Fruit fly (Drosophila melanogaster): Measurements from ENCODE around the gene Polr2L.

- TF ChIP-seq CG4496 (GFP tag; IDR thresholded peaks at IDR 0.05) (no peak), EcR (GFP tag; optimal IDR thresholded peaks at IDR 0.05) (no peak), fd96Ca (GFP tag; IDR thresholded peaks at IDR 0.05) (no peak), CG8159 (tag; optimal IDR thresholded peaks at IDR 0.05) (no peak), gl (tag; optimal IDR thresholded peaks at IDR 0.05) (no peak), Pif1A (GFP tag; optimal IDR thresholded peaks at IDR 0.05) (no peak), rn (GFP tag; IDR thresholded peaks at IDR 0.05) (no peak), CG17806 (tag; optimal IDR thresholded peaks at IDR 0.05) (no peak), Pif1B (GFP tag; optimal IDR thresholded peaks at IDR 0.05) (no peak), CG10348 (GFP tag; IDR thresholded peaks at IDR 0.05) (no peak)
Measured at dm6 chr3R:24671662-24672061, 45.6 kb upstream of the Polr2L start.
